Worm (Caenorhabditis elegans) whole organism, dauer: Measurements from ENCODE around the gene R13D7.2.

Source experiments
- unc-62 ChIP-seq: sonication (generic microtip); optimal IDR thresholded peaks from 2 replicates; lab custom pipeline; 2017; ENCODE audit warnings: missing biosample characterization, missing genetic modification reagents, missing genetic modification characterization

Gene R13D7.2

DNA sequence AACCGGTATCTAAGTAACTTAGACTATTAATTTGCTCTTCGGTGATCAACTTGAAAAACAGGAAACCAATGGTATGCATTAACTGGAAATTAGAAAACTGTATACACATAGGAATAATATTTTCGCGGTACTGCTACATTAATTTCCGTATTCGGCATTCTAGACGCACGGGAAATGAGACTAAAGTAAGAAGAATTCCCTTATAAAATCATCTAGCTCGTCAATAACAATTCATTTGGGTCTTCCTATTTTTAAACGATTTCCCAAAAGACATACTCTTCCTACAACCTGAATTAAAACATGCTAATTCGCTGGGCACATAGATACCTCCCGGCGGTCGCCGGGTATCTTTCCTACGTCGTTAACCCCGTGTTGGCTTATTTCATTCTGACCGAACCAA, 7.3 kb upstream of the R13D7.2 start, which contains the start of gene srj-13:
srj-13 (plus strand) TSS at position 301 of the 400 bp plus-strand sequence.
- TF ChIP-seq unc-62, result no peak

DNA sequence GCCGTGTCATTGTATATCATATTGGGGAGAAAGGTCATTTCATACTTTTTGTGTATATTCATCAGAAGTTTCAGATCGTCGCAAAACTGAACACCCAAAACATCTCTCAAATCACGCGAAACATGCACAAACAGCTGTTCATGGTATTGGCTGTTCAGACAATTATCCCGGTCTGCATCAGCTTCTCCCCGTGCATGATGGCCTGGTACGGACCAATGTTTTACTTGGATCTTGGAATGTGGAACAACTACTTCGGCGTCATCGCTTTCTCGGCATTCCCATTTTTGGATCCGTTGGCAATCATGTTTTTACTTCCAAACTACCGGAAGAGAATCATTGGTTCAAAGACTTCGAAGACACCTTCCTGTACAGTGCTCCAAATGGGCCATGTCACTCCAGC, 6.2 kb upstream of the R13D7.2 start:
- TF ChIP-seq unc-62, result no peak

DNA sequence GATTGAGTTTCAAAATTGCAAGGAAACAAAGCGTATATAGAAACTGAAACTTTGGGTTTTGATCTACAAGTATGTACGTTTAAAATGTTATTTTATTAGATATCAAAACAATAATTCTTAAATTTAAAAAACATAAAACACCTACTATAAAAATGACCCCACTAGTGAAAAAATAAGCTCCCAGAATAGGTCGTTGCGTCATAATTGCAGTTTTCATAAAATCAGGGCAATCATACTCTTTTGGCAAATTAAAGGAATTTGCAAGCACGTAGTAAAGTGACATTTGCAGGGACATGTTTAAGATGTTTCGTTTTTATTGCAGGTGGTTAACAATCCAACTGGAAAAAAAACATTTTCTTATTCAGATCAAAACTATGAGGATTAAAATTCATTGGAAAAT, 1.2 kb upstream of the R13D7.2 start, which contains the start of gene srt-6:
srt-6 (minus strand) TSS at position 295 of the 400 bp plus-strand sequence.
- TF ChIP-seq unc-62, result no peak

DNA sequence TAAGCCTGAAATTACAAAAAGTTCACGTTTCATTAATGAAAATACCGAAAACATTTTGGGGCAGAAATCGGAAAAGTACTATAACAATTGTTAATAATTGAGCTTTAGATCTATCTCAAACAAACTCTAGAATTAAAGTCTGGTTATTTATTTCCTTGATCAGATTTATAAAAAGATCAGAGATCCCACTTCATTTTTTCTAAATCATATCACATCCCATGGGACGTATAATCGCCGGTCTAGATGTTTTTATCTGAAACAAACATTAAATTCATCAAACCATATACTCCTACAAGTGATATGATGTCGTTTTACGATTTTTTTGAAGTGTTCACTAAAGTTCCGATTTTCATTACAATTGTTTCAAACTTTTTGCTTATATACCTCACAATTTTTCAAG, 2.0 kb downstream of the R13D7.2 start, which contains the start of gene str-41:
str-41 (plus strand) TSS at position 301 of the 400 bp plus-strand sequence.
- TF ChIP-seq unc-62, result no peak

DNA sequence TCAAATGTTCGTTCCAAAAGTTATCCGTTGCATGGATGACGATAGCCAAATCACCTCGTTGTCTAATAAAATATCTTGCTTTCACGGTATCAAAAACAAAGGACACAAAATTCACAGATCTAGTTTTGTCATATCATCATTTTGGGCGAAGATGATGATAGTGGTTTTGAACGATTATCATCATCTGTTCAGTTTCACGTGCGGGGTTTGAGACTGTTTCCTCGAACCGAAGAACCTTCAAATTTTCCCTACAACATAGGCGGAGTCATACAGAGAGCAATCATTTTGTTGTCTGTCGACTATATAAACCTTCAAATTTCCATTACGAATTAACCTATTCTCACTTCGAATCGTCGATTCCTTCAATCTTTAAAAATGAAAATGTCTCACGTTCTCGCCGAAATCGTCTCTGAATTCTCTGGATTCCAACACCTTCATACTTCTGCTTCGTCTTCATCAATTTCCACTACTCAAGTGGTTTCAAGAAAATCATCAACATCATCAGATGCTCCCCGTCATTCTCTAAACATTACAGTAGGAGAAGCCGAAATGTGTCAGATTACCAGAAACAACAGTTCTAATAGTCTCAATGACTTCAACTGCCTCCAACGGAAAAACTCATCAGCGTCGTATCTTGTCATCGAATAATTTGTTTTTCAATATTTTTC, 3.5 kb downstream of the R13D7.2 start, which contains the start of gene F18E3.11:
F18E3.11 (plus strand) TSS at position 376 of the 668 bp plus-strand sequence.
- TF ChIP-seq unc-62, result no peak

DNA sequence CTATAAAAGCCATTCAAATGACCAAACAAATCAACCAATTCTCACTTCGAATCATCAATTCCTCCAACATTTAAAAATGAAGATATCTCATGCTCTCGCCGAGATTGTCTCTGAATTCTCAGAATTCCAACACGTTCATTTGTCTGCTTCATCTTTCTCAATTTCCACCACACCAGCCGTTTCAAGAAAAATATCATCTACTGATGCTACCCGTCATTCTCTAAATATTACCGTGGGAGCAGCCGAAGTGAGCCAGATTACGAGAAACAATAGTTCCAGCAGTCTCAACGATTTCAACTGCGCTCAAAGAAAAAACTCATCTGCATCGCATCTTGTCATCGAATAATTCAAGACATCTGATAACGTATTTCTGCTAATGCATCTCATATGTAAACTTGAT, 5.2 kb downstream of the R13D7.2 start, which contains the start of gene F18E3.12:
F18E3.12 (plus strand) TSS at position 77 of the 400 bp plus-strand sequence.
- TF ChIP-seq unc-62, result no peak

DNA sequence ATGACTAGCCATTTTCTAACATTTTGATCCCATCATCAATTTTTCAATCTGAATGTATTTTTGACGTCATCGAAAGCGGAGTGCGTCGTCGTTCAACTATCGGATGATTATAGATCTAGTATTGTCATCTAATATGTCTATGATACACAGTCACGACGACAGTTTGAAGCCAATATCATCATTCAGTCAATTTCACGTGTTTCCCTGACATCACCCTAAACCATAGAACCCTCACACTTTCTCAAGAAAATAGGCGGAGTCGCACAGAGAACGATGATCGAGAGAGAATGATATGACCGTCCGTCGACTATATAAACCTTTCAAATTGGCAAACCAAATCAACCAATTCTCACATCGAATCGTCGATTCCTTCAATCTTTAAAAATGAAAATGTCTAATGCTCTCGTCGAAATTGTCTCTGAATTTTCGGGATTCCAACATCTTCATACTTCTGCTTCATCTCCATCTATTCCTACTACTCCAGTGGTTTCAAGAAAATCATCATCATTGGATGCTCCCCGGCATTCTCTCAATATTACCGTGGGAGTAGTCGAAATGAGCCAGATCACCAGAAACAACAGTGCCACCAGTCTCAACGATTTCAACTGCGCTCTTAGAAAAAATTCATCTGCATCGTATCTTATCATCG, 6.2 kb downstream of the R13D7.2 start, which contains the start of gene F18E3.13:
F18E3.13 (plus strand) TSS at position 385 of the 649 bp plus-strand sequence.
- no peak for TF ChIP-seq unc-62

DNA sequence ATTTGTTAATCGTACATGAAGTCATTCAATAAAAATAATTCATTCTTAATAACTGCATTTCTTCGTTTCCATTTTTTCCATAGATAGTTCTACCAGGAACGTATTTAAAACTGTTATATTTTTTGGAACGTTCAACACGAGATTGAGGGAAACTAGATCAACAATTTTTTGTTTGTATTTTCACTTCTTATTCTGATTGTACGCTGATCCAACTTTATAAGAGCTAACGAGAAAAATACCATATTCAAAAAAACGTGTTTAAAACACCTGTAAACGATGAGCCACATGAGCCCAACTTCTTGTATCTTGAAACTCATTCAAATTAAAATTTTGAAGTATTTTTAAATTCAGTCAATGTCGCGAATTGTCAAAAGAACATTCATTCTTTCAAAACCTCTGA, 6.9 kb downstream of the R13D7.2 start:
- TF ChIP-seq unc-62, result no peak

DNA sequence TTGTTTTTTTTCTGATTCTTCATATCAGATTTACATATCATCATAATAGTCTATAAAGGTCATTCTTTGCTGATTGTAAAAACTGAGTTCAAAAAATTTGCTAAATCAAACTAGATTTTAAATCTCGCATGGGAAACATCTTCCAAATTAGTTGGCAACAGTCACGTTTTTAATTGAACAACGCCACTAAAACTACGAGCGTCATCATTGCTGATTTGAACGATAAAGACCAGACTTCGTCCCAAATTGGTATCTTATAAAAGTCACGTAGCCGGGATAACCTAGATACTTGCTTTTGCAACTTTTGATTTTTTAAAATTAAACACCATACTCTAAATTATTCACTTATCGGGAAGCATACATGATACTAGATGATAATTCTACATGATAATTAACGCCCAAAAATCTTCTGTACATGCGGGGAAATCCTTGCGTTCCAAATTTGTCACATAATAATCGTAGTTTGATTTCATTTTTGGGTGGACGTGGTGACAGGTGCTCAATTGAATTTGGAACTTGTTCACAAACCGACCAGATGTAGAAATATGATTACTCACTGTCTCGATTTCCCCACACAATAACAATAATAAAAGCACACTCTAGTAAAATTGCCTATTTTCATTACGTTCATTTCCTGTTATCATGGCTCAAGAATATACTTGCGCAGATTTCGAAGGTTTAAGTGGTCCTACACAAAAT, 7.5 kb downstream of the R13D7.2 start, which contains the start of gene srw-67:
srw-67 (plus strand) TSS at position 643 of the 699 bp plus-strand sequence.
- TF ChIP-seq unc-62, result no peak

DNA sequence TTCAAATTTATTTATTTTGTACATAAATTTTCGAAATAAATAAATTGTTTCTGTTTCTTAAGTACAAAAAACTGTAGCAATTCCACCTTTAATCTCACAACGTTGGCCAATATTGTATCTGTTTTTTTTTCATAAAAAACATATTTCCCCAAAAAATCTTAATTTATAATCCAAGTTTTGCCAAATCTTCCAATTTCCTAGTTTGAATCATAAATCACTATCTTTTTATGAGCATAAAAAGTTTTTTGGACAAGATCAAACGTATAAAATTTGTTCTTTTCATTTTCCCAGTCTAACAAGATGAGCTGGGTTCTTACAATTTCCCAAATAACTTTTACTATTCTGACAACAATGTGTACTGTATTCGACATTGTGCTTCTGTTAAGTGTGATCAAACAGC, 10.5 kb downstream of the R13D7.2 start, which contains the start of gene srxa-4:
srxa-4 (plus strand) TSS at position 301 of the 400 bp plus-strand sequence.
- TF ChIP-seq unc-62, result no peak

DNA sequence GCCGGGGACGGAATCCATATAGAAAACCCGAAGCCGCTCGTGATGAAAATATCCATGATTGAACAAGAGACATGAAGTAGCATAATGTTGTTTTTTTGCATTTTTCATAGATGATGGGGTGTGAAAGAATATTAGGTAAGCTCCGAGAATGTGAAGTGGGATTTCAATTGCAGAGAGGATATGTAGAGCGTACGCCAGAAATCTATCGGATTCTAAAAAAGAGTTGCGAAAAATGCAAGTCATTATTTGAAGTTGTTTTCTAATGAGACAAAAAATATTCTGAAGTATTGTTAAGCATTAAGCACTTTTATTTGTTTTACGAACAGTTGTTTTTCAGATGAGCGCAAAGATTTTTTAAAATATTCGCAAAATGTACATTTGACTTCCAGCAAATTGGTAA, 14.6 kb downstream of the R13D7.2 start, which contains the start of gene F18E3.10:
F18E3.10 (minus strand) TSS at position 101 of the 400 bp plus-strand sequence.
- TF ChIP-seq unc-62, result no peak

DNA sequence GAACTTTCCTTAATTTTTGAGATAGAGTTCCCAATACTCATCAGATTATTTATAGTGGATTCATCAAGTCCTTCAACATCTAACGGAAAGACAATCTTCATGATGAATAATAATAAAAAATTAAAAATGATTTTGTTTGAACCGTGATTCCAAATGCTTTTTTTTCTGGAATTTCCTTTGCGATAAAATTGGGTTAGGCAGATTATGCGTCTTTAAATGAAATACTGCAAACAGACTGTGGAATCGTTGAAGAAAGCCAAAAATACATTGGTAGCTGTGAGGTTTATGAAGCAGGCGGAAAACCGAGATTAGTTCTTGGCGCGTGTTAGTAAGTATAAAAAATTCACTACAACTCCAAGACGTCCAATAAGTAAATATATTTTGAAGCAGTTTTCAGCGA, 16.9 kb downstream of the R13D7.2 start, which contains the start of gene srw-68:
srw-68 (minus strand) TSS at position 101 of the 400 bp plus-strand sequence.
- no peak for TF ChIP-seq unc-62

DNA sequence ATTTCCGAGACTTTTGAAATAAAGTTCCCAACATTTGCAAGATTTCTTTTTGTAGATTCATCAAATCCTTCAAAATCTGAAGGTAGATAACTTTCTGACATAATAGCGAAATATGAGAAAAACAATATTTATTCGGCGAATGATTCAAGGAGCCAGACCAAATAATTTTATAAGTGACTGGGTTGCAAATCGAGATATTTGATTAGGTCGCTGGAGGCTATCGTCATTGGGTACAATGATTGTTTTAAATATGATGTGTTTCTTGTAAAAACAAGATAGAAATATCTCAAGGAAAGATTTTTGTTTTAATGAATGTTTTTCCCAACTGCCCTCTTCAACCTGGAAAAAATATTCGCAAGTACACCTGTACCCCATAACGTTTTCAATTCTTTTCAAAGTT, 19.2 kb downstream of the R13D7.2 start, which contains the start of gene srw-69:
srw-69 (minus strand) TSS at position 101 of the 400 bp plus-strand sequence.
- TF ChIP-seq unc-62, result no peak

DNA sequence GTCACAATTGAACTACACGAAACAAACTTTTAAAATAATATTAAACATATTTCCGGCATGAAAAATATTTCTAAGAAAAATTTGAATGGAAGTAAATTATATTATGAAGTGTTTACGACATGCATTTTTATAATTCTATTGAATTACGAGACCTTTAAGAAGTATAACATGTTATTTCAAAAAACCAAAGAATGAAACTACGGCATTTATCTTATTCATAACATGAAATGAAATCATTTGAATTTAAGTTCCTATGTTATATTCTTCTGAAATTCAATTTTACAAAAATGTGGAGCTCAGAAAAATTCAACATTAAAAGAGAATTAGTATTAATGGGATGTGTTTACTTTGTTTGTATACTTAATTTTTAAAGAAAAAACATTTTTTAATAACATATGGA, 21.3 kb downstream of the R13D7.2 start, which contains the start of gene srw-71:
srw-71 (minus strand) TSS at position 101 of the 400 bp plus-strand sequence.
- no peak for TF ChIP-seq unc-62

DNA sequence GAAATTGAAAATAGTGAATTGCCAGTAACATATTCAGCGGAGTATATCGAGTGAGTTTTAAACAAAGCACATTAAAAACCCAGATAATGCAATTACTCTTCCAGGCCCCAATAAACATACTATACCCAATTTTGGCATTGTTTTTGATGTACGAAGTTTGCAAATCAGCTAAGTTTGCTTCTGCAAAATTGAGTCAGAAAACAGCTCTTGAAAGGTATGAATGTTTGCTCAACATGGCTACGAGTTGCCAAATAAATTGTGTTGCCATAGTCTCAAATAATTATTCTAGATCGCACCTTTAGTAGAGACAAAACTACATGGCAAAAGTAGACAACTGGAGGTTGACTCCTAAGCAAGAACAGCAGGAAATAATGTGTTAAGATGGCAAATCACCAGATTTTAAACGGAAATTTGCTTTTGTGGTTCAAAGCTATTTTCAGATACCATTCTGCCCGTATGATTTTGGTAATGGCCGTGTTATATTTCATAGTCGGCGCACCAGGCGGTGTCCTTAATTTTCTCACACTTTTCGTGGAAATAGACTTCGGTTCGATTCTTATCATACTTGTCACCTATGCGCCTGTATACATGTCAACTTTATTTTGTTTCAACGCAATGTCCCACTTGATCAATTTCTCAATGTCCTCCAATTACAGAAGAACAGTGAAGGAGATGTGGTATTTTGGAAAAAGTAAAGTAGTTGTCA, 22.9 kb downstream of the R13D7.2 start:
- no peak for TF ChIP-seq unc-62
